Fruit fly (Drosophila melanogaster): ENCODE data around the gene lft.

DNA sequence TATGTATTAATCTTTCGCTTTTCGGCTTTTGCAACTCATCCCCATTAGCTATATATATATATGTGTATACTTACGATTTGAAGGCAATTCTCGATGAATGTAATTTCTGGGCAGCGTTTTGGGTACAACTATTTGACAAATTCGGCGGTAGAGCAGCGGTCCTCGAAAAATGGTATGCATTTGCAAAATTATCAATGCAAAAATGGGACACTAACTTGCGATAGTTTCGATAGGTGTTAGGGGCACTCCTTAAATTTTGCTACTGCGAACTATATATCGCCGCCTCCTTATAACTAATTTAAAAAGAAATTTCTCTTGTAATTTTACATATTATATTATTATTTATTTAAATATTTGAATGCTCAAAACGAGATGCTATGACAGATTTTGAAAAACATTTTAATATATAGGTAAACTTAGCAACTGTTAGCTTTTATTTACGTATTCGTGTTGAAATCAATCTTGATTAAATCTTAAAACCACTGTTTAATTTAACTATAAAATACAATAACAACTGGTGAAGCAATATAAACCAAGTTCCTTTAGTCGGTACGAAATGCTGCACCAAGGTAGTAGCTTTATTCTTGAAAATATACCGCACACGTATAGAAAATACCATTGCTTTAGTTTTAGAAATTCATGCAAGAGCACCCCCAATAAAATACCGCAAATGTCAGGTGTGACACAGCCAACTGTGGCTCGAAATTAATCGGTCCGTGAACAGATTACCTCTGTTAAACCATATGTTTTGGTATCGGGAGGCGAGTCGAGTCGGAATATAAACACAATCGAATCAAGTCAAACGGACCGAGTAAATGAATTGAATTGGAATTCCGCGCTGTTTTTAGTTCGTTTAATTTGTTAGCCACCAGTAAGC, 49.2 kb downstream of the lft start, which contains the start of the genes CG5355 and Klp31E:
- TF ChIP-seq psq (optimal IDR thresholded peaks at IDR 0.05) (no peak), pan (optimal IDR thresholded peaks at IDR 0.05) (no peak), CG8478 (optimal IDR thresholded peaks at IDR 0.05) (no peak), EcR (GFP tag; optimal IDR thresholded peaks at IDR 0.05) (no peak)

Data from whole organism.